Worm (Caenorhabditis elegans) whole organism, dauer: ENCODE data around the gene C15H11.10.

Experiments used
- unc-62 ChIP-seq: sonication (generic microtip); optimal IDR thresholded peaks from 2 replicates; lab custom pipeline; 2017; ENCODE audit warnings: missing biosample characterization, missing genetic modification reagents, missing genetic modification characterization

Gene C15H11.10

DNA sequence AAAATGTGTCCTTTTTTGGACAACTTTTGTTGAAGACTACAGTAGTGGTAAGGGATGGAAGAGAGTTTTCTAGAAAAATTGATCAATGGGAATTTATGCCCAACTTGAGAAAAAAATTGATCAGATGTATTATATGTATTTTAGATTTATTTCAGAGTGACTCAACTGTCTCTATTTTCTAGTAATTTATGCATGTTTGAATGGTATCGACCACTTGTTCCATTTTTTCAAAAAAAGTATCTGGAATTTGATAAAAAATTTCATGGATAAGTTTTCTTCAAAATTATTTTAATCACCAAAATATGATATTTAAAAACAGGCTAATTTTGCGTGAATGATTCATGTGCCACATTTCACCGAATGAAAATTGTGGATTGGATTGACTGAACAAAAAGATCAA lies at the start of gene C15H11.10:
Gene C15H11.10, plus strand, starts transcription at position 301 of the 400 bp plus-strand sequence.
- TF ChIP-seq unc-62 = no peak

- no peak for TF ChIP-seq unc-62
Measured at ce11 chrV:14347234-14347826, 44.6 kb upstream of the C15H11.10 start, which contains the start of gene cept-2. Gene cept-2, plus strand, starts transcription at chrV:14347766.

- TF ChIP-seq unc-62 = no peak
Measured at ce11 chrV:14350498-14350897, 41.4 kb upstream of the C15H11.10 start.

DNA sequence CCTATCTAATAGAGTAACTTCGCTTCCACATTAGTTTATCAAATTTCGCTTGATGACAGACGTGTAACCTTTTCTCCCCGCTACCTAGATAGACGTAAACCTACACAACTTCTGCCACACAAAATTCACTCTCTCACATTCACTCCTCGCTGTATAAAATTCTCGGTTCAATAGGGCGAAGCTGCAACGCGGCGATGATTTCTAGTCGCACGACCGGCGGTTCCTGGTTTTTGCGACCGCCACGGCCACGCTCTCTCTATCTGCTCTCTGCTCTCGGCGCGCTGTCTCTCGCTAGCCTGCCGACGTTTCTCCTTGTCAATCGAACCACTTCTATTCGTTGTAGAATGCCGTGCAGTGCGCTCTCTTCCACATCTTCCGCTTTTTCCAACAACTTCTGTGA lies 41.0 kb upstream of the C15H11.10 start:
- no peak for TF ChIP-seq unc-62

DNA sequence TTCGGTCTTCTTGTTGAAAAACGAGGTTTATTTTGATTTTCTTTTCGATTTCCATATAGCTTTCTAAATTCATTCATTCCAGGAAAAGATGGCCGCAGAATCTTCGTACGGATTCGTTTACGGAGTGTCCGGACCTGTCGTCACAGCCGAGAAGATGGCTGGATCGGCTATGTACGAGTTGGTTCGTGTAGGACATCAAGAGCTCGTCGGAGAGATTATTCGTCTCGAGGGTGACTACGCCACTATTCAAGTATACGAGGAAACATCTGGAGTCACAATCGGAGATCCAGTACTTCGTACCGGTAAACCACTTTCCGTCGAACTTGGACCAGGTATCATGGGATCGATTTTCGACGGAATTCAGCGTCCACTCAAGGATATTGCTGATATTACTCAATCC lies 40.3 kb upstream of the C15H11.10 start, which contains the start of gene vha-13:
Gene vha-13, plus strand, starts transcription at position 81 of the 400 bp plus-strand sequence.
- no peak for TF ChIP-seq unc-62

- no peak for TF ChIP-seq unc-62
Measured at ce11 chrV:14352032-14352431, 39.9 kb upstream of the C15H11.10 start.

ce11 chrV:14354258-14354877 lies 37.6 kb upstream of the C15H11.10 start, which contains the start of gene Y49A3A.3:
Gene Y49A3A.3, plus strand, starts transcription at chrV:14354410.
- no peak for TF ChIP-seq unc-62

ce11 chrV:14355738-14356368 lies 36.1 kb upstream of the C15H11.10 start, which contains the start of gene cyn-1:
Gene cyn-1, plus strand, starts transcription at chrV:14356076.
- no peak for TF ChIP-seq unc-62

ce11 chrV:14358577-14358976 lies 33.4 kb upstream of the C15H11.10 start, which contains the start of gene Y49A3A.4:
Gene Y49A3A.4, minus strand, starts transcription at chrV:14358890.
- no peak for TF ChIP-seq unc-62

- TF ChIP-seq unc-62 = no peak
Measured at ce11 chrV:14361973-14362372, 30.0 kb upstream of the C15H11.10 start.

- TF ChIP-seq unc-62 = no peak
Measured at ce11 chrV:14364586-14365248, 27.2 kb upstream of the C15H11.10 start.

DNA sequence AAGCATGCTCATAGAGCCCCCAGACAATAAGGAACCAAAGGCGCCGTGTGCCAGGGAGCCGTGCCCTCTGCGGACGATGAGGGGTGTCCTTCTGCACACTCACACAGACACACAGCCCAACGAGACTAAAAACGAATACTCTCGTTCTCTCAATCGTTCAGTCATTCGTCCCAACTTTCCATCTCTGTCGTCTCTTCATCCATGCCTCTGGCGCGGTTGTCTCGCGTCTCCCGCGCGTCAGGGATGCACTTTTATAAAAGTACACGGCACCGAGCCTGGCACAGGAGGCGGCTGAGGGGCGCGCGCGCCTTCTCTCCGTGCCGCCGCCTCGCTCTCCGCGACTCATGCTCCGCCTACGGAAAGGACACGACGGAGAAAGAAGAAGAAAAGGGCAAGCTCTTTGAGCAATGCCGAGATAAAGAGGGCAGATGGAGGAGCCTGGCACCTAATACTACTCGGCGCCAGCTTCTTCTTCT lies 25.4 kb upstream of the C15H11.10 start:
- no peak for TF ChIP-seq unc-62

DNA sequence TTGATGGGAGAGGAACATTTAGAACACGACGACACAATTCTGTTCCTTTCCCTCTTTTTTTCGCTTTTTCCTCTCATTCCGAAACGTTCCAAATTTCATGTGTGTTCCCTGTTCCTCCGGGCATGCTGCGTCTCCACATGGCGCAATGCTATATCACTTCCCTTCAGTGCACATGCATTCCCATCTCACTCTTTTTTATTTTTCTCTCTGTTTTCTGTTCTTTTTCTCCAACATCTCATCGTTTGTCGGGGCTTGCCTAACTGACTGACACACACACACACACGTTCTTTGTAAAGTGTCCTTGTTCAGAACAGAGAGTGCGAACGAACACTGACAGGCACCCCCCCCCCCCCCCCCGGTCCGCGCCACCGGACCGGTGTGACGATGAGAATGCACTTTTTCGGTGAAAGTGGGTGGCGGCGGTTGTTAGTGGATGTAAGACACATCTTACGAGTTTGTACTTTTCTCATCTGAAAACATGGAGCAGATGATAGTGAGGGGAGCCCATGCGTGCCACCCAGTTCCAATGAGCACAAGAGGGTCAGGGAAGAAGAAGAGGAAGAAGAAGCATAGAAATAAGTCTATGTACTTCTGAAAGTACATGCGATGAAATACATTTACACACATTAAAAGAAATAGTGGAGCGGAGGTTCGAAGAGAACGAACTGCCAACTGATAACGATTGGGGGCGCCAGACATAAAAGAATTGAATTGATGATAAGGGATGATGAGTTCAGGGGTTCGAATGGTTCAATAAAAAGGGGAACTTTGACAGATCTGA lies 23.5 kb upstream of the C15H11.10 start:
- no peak for TF ChIP-seq unc-62

ce11 chrV:14369412-14369811 lies 22.5 kb upstream of the C15H11.10 start:
- TF ChIP-seq unc-62 = no peak

ce11 chrV:14372774-14373173 lies 19.2 kb upstream of the C15H11.10 start, which contains the start of gene unc-39:
Gene unc-39, plus strand, starts transcription at chrV:14373074.
- no peak for TF ChIP-seq unc-62

- no peak for TF ChIP-seq unc-62
Measured at ce11 chrV:14378052-14378451, 13.9 kb upstream of the C15H11.10 start.
